Worm (Caenorhabditis elegans) whole organism, L1 larva: ENCODE results near the gene cyp-34A6.

Experiments
- blmp-1 ChIP-seq: fragments of 150-350 bp; optimal IDR thresholded peaks from 2 replicates; lab custom pipeline; 2014; ENCODE audit warnings: missing biosample characterization, missing genetic modification characterization
- ceh-8 ChIP-seq: fragments of 200-800 bp; sonication (Bioruptor generic); optimal IDR thresholded peaks from 2 replicates; lab custom pipeline; 2018; ENCODE audit warnings: mild to moderate bottlenecking, missing genetic modification characterization, moderate library complexity, missing compliant biosample characterization
- ceh-90 ChIP-seq: sonication (generic microtip); optimal IDR thresholded peaks from 2 replicates; lab custom pipeline; 2016; ENCODE audit warnings: missing genetic modification characterization, missing compliant biosample characterization
- efl-3 ChIP-seq: fragments of 200-800 bp; sonication (Bioruptor generic); optimal IDR thresholded peaks from 2 replicates; lab custom pipeline; 2018; ENCODE audit warnings: mild to moderate bottlenecking, missing genetic modification characterization, missing compliant biosample characterization
- egl-13 ChIP-seq: sonication (generic microtip); optimal IDR thresholded peaks from 2 replicates; lab custom pipeline; 2016; ENCODE audit warnings: missing genotype, missing genetic modification reagents, missing genetic modification characterization, missing compliant biosample characterization
- elt-3 ChIP-seq, 6 experiments: fragments of 150-350 bp in 1 of 6; sonication (generic microtip); optimal IDR thresholded peaks; 2 replicates each; lab custom pipeline; 2017 to 2018; ENCODE audit warnings: missing biosample characterization in 6 of 6, missing genetic modification characterization in 6 of 6, inconsistent platforms in 1 of 6
- fos-1 ChIP-seq: fragments of 150-350 bp; optimal IDR thresholded peaks from 2 replicates; lab custom pipeline; 2014; ENCODE audit warnings: missing biosample characterization, missing genetic modification characterization
- grh-1 ChIP-seq: fragments of 200-800 bp; sonication (Bioruptor generic); IDR thresholded peaks from 2 replicates; pipeline ENCODE4 v1.3.6; 2022; ENCODE audit warnings: missing genetic modification reagents, missing genetic modification characterization, missing compliant biosample characterization
- hpl-2 ChIP-seq: fragments of 150-350 bp; optimal IDR thresholded peaks from 2 replicates; lab custom pipeline; 2014; ENCODE audit warnings: missing biosample characterization, missing genetic modification reagents, missing genetic modification characterization
- jun-1 ChIP-seq: fragments of 150-350 bp; optimal IDR thresholded peaks from 2 replicates; lab custom pipeline; 2014; ENCODE audit warnings: missing biosample characterization, missing genetic modification reagents, missing genetic modification characterization
- lin-14 ChIP-seq: fragments of 200-800 bp; sonication (Bioruptor generic); optimal IDR thresholded peaks from 2 replicates; lab custom pipeline; 2018; ENCODE audit warnings: mild to moderate bottlenecking, missing genetic modification characterization, moderate library complexity, missing compliant biosample characterization
- lin-35 ChIP-seq, 2 experiments: fragments of 150-350 bp; optimal IDR thresholded peaks; 2 replicates each; lab custom pipeline; 2014; ENCODE audit warnings: missing biosample characterization in 2 of 2, missing genetic modification characterization in 2 of 2, missing genetic modification reagents in 2 of 2
- lin-39 ChIP-seq: fragments of 150-350 bp; optimal IDR thresholded peaks from 2 replicates; lab custom pipeline; 2014; ENCODE audit warnings: missing biosample characterization, missing genetic modification reagents, missing genetic modification characterization
- lir-3 ChIP-seq: sonication (generic microtip); optimal IDR thresholded peaks from 2 replicates; lab custom pipeline; 2016; ENCODE audit warnings: mild to moderate bottlenecking, missing genetic modification characterization, moderate library complexity, missing compliant biosample characterization; ENCODE audit not compliant: poor library complexity
- lsy-2 ChIP-seq, 2 experiments: fragments of 150-350 bp; optimal IDR thresholded peaks; 2 replicates each; lab custom pipeline; 2014; ENCODE audit warnings: missing biosample characterization in 2 of 2, missing genetic modification characterization in 2 of 2
- mab-9 ChIP-seq: fragments of 200-800 bp; sonication (Bioruptor generic); IDR thresholded peaks from 2 replicates; pipeline ENCODE4 v1.3.6; 2022; ENCODE audit warnings: missing genetic modification reagents, missing genetic modification characterization, missing compliant biosample characterization
- mdl-1 ChIP-seq, 2 experiments: fragments of 150-350 bp; optimal IDR thresholded peaks; 2 replicates each; lab custom pipeline; 2014 to 2017; ENCODE audit warnings: missing biosample characterization in 2 of 2, missing genetic modification characterization in 2 of 2, inconsistent platforms in 1 of 2
- nhr-12 ChIP-seq: sonication (generic microtip); optimal IDR thresholded peaks from 2 replicates; lab custom pipeline; 2017; ENCODE audit warnings: missing biosample characterization, missing genetic modification characterization
- nhr-19 ChIP-seq: fragments of 200-800 bp; sonication (Bioruptor generic); conservative IDR thresholded peaks from 2 replicates; pipeline ENCODE4 v1.3.6; 2022; ENCODE audit warnings: missing genetic modification characterization, missing compliant biosample characterization
- nhr-20 ChIP-seq: sonication (generic microtip); optimal IDR thresholded peaks from 2 replicates; lab custom pipeline; 2016; ENCODE audit warnings: mild to moderate bottlenecking, missing genetic modification characterization, missing compliant biosample characterization
- nhr-237 ChIP-seq: fragments of 150-350 bp; optimal IDR thresholded peaks from 2 replicates; lab custom pipeline; 2014; ENCODE audit warnings: missing biosample characterization, missing genetic modification characterization
- nhr-28 ChIP-seq: fragments of 150-350 bp; optimal IDR thresholded peaks from 2 replicates; lab custom pipeline; 2014; ENCODE audit warnings: missing biosample characterization, missing genetic modification characterization
- nhr-71 ChIP-seq: sonication (generic microtip); optimal IDR thresholded peaks from 2 replicates; lab custom pipeline; 2016; ENCODE audit warnings: mild to moderate bottlenecking, missing genetic modification characterization, moderate library complexity, missing compliant biosample characterization
- nhr-85 ChIP-seq: sonication (generic microtip); peaks from one replicate; lab custom pipeline; 2016; ENCODE audit warnings: missing genetic modification characterization, inconsistent platforms, missing compliant biosample characterization
- nhr-90 ChIP-seq: sonication (generic microtip); optimal IDR thresholded peaks from 2 replicates; lab custom pipeline; 2016; ENCODE audit warnings: mild to moderate bottlenecking, missing genetic modification characterization, missing compliant biosample characterization; ENCODE audit not compliant: poor library complexity
- rnt-1 ChIP-seq: sonication (generic microtip); optimal IDR thresholded peaks from 2 replicates; lab custom pipeline; 2016; ENCODE audit warnings: mild to moderate bottlenecking, missing genetic modification characterization, moderate library complexity, missing compliant biosample characterization
- snpc-4 ChIP-seq: fragments of 150-350 bp; optimal IDR thresholded peaks from 2 replicates; lab custom pipeline; 2014; ENCODE audit warnings: missing biosample characterization, missing genetic modification characterization
- snu-23 ChIP-seq: sonication (generic microtip); optimal IDR thresholded peaks from 2 replicates; lab custom pipeline; 2016; ENCODE audit warnings: missing genetic modification characterization, missing compliant biosample characterization
- sptf-1 ChIP-seq: fragments of 150-350 bp; optimal IDR thresholded peaks from 2 replicates; lab custom pipeline; 2014; ENCODE audit warnings: missing biosample characterization, missing genetic modification characterization
- swsn-7 ChIP-seq: sonication (generic microtip); optimal IDR thresholded peaks from 2 replicates; lab custom pipeline; 2016; ENCODE audit warnings: missing genetic modification characterization, missing compliant biosample characterization
- vab-15 ChIP-seq: sonication (generic microtip); optimal IDR thresholded peaks from 2 replicates; lab custom pipeline; 2017; ENCODE audit warnings: missing genotype, mild to moderate bottlenecking, missing genetic modification characterization, missing compliant biosample characterization
- xbp-1 ChIP-seq: sonication (generic microtip); optimal IDR thresholded peaks from 2 replicates; lab custom pipeline; 2016; ENCODE audit warnings: missing genetic modification characterization, missing compliant biosample characterization
- zag-1 ChIP-seq: fragments of 150-350 bp; optimal IDR thresholded peaks from 2 replicates; lab custom pipeline; 2014; ENCODE audit warnings: missing biosample characterization, missing genetic modification characterization
- zip-4 ChIP-seq: fragments of 200-800 bp; sonication (Bioruptor generic); optimal IDR thresholded peaks from 2 replicates; lab custom pipeline; 2018; ENCODE audit warnings: mild to moderate bottlenecking, missing genetic modification characterization, moderate library complexity, missing compliant biosample characterization
- ztf-4 ChIP-seq: fragments of 150-350 bp; optimal IDR thresholded peaks from 2 replicates; lab custom pipeline; 2014; ENCODE audit warnings: missing biosample characterization, missing genetic modification characterization

Gene cyp-34A6

DNA sequence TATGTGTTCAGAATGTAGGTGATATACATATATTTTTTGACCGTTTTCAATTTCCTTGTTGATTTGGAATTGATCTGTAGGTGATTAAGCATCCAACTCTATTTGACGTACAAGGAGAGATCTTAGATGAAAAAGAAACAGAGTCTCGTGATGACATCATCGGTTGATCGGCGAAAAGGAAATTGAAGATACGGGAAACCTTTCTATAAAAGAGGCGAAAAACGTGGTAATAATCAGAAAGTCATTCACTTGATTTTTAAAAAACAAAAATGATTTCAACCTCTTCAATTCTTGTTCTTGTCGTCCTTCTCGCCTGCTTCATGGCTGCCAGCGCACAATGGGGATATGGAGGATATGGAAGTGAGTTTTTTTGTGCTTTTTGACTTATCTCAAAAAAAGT lies 23.0 kb upstream of the cyp-34A6 start, which contains the start of gene nlp-29:
TSS of gene nlp-29 (plus strand) at position 248 of the 400 bp plus-strand sequence.
- TF ChIP-seq vab-15 (tag; lab: Kevin White, UChicago) (no peak), zip-4 (GFP tag; lab: Kevin White, UChicago) (no peak), nhr-71 (tag; lab: Kevin White, UChicago) (peak; percentile 58), jun-1 (tag; lab: Kevin White, UChicago) (no peak), rnt-1 (tag; lab: Kevin White, UChicago) (no peak), nhr-85 (peak; percentile 86), lsy-2 (tag; optimal IDR thresholded peaks at IDR 0.05; lab: Kevin White, UChicago) (no peak), efl-3 (GFP tag; lab: Kevin White, UChicago) (no peak), lin-35 (GFP tag; optimal IDR thresholded peaks at IDR 0.05; lab: Kevin White, UChicago) (peak in 1 of 2 experiments; percentile 15), sptf-1 (no peak), snu-23 (GFP tag; lab: Kevin White, UChicago) (peak; percentile 50), grh-1 (0 out of 2 replicates have a peak, but pooled peaks have one; percentile 24), fos-1 (tag; lab: Kevin White, UChicago) (no peak), snpc-4 (tag; lab: Kevin White, UChicago) (no peak), blmp-1 (tag; lab: Kevin White, UChicago) (peak; percentile 87), elt-3 (tag; optimal IDR thresholded peaks at IDR 0.05; lab: Kevin White, UChicago) (peak in 1 of 6 experiments; percentile 56), nhr-20 (tag; lab: Kevin White, UChicago) (peak; percentile 71), nhr-237 (tag; lab: Kevin White, UChicago) (no peak), ceh-90 (tag; lab: Kevin White, UChicago) (no peak), nhr-28 (tag; lab: Kevin White, UChicago) (no peak), lin-14 (peak; percentile 46), ztf-4 (tag; lab: Kevin White, UChicago) (no peak), mdl-1 (tag; optimal IDR thresholded peaks at IDR 0.05; lab: Kevin White, UChicago) (peak in 1 of 2 experiments; percentile 9), egl-13 (tag; lab: Kevin White, UChicago) (no peak), mab-9 (GFP tag; lab: Robert Waterston, UW) (no peak), nhr-12 (tag; lab: Kevin White, UChicago) (no peak)

DNA sequence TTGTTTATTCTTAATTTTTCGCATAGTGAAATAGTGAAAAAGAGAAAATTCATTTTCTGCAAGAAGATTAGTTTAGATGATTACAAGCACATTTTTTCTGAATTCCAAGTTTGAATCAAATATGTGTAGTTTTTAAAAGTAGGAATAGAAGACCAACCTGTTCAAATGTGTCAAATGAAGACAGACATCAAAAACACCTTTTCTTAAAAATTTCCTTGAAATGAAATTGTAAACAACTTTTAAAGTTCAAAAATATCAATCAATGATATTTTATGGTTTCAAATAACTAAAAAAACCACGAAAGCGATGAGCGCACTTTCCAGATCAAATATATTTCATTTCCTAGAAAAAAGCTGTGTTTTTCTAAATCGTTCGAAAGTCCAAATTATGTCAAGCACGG lies 20.5 kb upstream of the cyp-34A6 start, which contains the start of gene nlp-30:
TSS of gene nlp-30 (plus strand) at position 301 of the 400 bp plus-strand sequence.
- no peak for TF ChIP-seq swsn-7 (tag; lab: Kevin White, UChicago)
- TF ChIP-seq hpl-2 (GFP tag; lab: Kevin White, UChicago), result no peak
- no peak for TF ChIP-seq xbp-1 (tag; lab: Kevin White, UChicago)
- TF ChIP-seq zip-4 (GFP tag; lab: Kevin White, UChicago), result no peak
- TF ChIP-seq ceh-8, result no peak
- TF ChIP-seq grh-1, result no peak
- no peak for TF ChIP-seq jun-1 (tag; lab: Kevin White, UChicago)
- no peak for TF ChIP-seq nhr-90 (tag; lab: Kevin White, UChicago)
- no peak for TF ChIP-seq lin-39 (tag; lab: Kevin White, UChicago)
- TF ChIP-seq ztf-4 (tag; lab: Kevin White, UChicago), result no peak
- TF ChIP-seq, all 84 proteins: peak for 0

DNA sequence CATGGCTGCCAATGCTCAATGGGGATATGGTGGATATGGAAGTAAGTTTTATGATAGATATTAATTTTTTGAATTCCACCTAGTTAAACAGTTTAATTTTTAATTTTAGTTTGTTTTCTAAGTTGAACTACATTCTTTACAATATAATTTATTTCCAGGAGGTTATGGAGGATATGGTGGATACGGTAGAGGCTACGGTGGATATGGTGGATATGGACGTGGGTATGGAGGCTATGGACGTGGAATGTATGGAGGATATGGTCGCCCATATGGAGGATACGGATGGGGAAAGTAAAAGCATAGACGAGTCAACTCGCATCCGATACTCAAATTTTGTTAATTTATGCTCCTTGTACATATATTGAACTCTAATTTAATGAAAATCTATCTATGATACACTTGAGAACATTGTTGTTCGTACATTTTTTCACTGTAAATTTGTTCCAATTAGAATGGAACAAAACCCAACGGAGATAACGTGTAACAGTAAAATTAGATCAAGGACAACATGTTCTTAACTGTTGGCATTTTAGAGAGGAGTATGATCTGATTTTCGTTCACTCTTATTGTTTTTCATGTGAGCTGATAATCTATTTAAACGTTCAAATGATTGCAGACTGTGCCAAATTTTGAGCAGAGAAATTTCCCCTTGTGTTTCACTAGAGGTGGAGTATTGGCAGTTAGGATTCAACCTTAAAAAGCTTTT lies 19.2 kb upstream of the cyp-34A6 start:
- TF ChIP-seq nhr-19 (GFP tag; lab: Robert Waterston, UW) (no peak), sptf-1 (no peak), lir-3 (tag; lab: Kevin White, UChicago) (no peak), lsy-2 (tag; optimal IDR thresholded peaks at IDR 0.05; lab: Kevin White, UChicago) (no peak), zag-1 (tag; lab: Kevin White, UChicago) (no peak)
